Worm (Caenorhabditis elegans): ENCODE data around the gene F49E12.12.

DNA sequence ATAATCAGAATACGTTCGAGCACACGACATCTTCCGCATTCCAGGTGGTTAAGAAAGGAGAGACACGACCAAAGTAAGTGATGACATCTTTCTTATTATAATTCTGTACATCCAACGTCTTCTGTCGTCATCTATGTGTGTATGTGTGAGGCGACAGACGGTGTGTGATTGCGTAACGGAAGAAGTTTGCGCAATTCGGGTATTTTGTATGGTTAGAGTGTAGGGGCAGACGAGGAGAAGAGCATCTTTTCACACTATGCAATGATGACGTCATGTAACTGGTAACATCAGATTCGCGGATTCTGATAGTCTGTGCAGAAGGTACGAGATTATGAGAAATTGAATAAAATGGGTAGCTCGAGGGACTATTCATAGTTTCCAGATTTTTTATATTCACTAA is 33.7 kb downstream of the F49E12.12 start:
- TF ChIP-seq lin-32 (GFP tag; optimal IDR thresholded peaks at IDR 0.05) (no peak), nhr-237 (tag; optimal IDR thresholded peaks at IDR 0.05) (no peak), elt-1 (tag; optimal IDR thresholded peaks at IDR 0.05; ENCODE audit: borderline replicate concordance, insufficient read depth) (peak; percentile 33), pha-4 (tag; optimal IDR thresholded peaks at IDR 0.05) (no peak), sptf-1 (tag; optimal IDR thresholded peaks at IDR 0.05) (no peak), ceh-83 (GFP tag; optimal IDR thresholded peaks at IDR 0.05) (no peak), ham-2 (GFP tag; optimal IDR thresholded peaks at IDR 0.05) (no peak), nhr-12 (tag; optimal IDR thresholded peaks at IDR 0.05) (no peak), unc-62 (GFP tag; optimal IDR thresholded peaks at IDR 0.05) (no peak), unc-120 (tag; optimal IDR thresholded peaks at IDR 0.05; ENCODE audit: poor library complexity, severe bottlenecking) (no peak), ztf-11 (tag; optimal IDR thresholded peaks at IDR 0.05) (no peak), nhr-28 (tag; optimal IDR thresholded peaks at IDR 0.05) (no peak)
